Fruit fly (Drosophila melanogaster): ENCODE data around the gene CG13965.

CG13965 gene

dm6 chr2L:19958520-19959161 is 3.5 kb downstream of the CG13965 start, which contains the start of gene COX4:
Gene COX4, plus strand, starts transcription at chr2L:19958713.
- TF ChIP-seq EcR (GFP tag; optimal IDR thresholded peaks at IDR 0.05), result no peak
- no peak for TF ChIP-seq Snoo (tag; optimal IDR thresholded peaks at IDR 0.05)
- no peak for TF ChIP-seq gl (tag; optimal IDR thresholded peaks at IDR 0.05)
- no peak for TF ChIP-seq CG12605 (GFP tag; IDR thresholded peaks at IDR 0.05)
- TF ChIP-seq rn (GFP tag; IDR thresholded peaks at IDR 0.05), result no peak
- no peak for TF ChIP-seq fd96Ca (GFP tag; IDR thresholded peaks at IDR 0.05)
- TF ChIP-seq CG17806 (tag; optimal IDR thresholded peaks at IDR 0.05), result no peak
- no peak for TF ChIP-seq CG10348 (GFP tag; IDR thresholded peaks at IDR 0.05)
- TF ChIP-seq CG32121 (GFP tag; IDR thresholded peaks at IDR 0.05), result no peak
- no peak for TF ChIP-seq Pif1A (GFP tag; optimal IDR thresholded peaks at IDR 0.05)
- TF ChIP-seq CG14655 (GFP tag; optimal IDR thresholded peaks at IDR 0.05), result no peak
- TF ChIP-seq CG8301 (tag; optimal IDR thresholded peaks at IDR 0.05), result no peak
- no peak for TF ChIP-seq CG4496 (GFP tag; IDR thresholded peaks at IDR 0.05)
- TF ChIP-seq CG9948 (tag; optimal IDR thresholded peaks at IDR 0.05), result no peak
- TF ChIP-seq CG13204 (GFP tag; optimal IDR thresholded peaks at IDR 0.05), result no peak
- no peak for TF ChIP-seq CG15710 (tag; optimal IDR thresholded peaks at IDR 0.05)
- TF ChIP-seq D1 (tag; optimal IDR thresholded peaks at IDR 0.05), result no peak
- TF ChIP-seq Ets98B (GFP tag; IDR thresholded peaks at IDR 0.05), result no peak

- TF ChIP-seq CG13204 (GFP tag; optimal IDR thresholded peaks at IDR 0.05) (no peak), CG10348 (GFP tag; IDR thresholded peaks at IDR 0.05) (no peak), CG4496 (GFP tag; IDR thresholded peaks at IDR 0.05) (no peak), CG15710 (tag; optimal IDR thresholded peaks at IDR 0.05) (no peak), CG34367 (tag; optimal IDR thresholded peaks at IDR 0.05) (no peak), fd96Ca (GFP tag; IDR thresholded peaks at IDR 0.05) (no peak), CG14655 (GFP tag; optimal IDR thresholded peaks at IDR 0.05) (no peak), CG17806 (tag; optimal IDR thresholded peaks at IDR 0.05) (no peak), Pif1B (GFP tag; optimal IDR thresholded peaks at IDR 0.05) (no peak), Pif1A (GFP tag; optimal IDR thresholded peaks at IDR 0.05) (no peak), gl (tag; optimal IDR thresholded peaks at IDR 0.05) (no peak), Snoo (tag; optimal IDR thresholded peaks at IDR 0.05) (no peak), EcR (GFP tag; optimal IDR thresholded peaks at IDR 0.05) (no peak)
These were observed 9.9 kb downstream of the CG13965 start for dm6 chr2L:19952221-19952620.

dm6 chr2L:19951543-19952163 is 10.5 kb downstream of the CG13965 start:
- TF ChIP-seq CG14655 (GFP tag; optimal IDR thresholded peaks at IDR 0.05), result no peak

dm6 chr2L:19949600-19949999 is 12.6 kb downstream of the CG13965 start:
- no peak for TF ChIP-seq rn (GFP tag; IDR thresholded peaks at IDR 0.05)
- no peak for TF ChIP-seq Snoo (tag; optimal IDR thresholded peaks at IDR 0.05)
- TF ChIP-seq CG13204 (GFP tag; optimal IDR thresholded peaks at IDR 0.05), result no peak
- TF ChIP-seq CG14655 (GFP tag; optimal IDR thresholded peaks at IDR 0.05), result no peak
- no peak for TF ChIP-seq CG32121 (GFP tag; IDR thresholded peaks at IDR 0.05)
- TF ChIP-seq CG12605 (GFP tag; IDR thresholded peaks at IDR 0.05), result no peak
- no peak for TF ChIP-seq fd96Ca (GFP tag; IDR thresholded peaks at IDR 0.05)
- no peak for TF ChIP-seq Pif1A (GFP tag; optimal IDR thresholded peaks at IDR 0.05)
- no peak for TF ChIP-seq Pif1B (GFP tag; optimal IDR thresholded peaks at IDR 0.05)
- TF ChIP-seq CG4496 (GFP tag; IDR thresholded peaks at IDR 0.05), result no peak
- no peak for TF ChIP-seq CG9948 (tag; optimal IDR thresholded peaks at IDR 0.05)
- TF ChIP-seq CG10348 (GFP tag; IDR thresholded peaks at IDR 0.05), result no peak
- no peak for TF ChIP-seq CG34367 (tag; optimal IDR thresholded peaks at IDR 0.05)
- TF ChIP-seq EcR (GFP tag; optimal IDR thresholded peaks at IDR 0.05), result no peak
- TF ChIP-seq CG17806 (tag; optimal IDR thresholded peaks at IDR 0.05), result no peak
- TF ChIP-seq CG15710 (tag; optimal IDR thresholded peaks at IDR 0.05), result no peak
- no peak for TF ChIP-seq gl (tag; optimal IDR thresholded peaks at IDR 0.05)
- TF ChIP-seq Ets98B (GFP tag; IDR thresholded peaks at IDR 0.05), result no peak
- TF ChIP-seq D1 (tag; optimal IDR thresholded peaks at IDR 0.05), result no peak
- TF ChIP-seq CG8159 (tag; optimal IDR thresholded peaks at IDR 0.05), result no peak

dm6 chr2L:19947992-19948524 is 14.1 kb downstream of the CG13965 start:
- no peak for TF ChIP-seq EcR (GFP tag; optimal IDR thresholded peaks at IDR 0.05)
- no peak for TF ChIP-seq Snoo (tag; optimal IDR thresholded peaks at IDR 0.05)
- no peak for TF ChIP-seq CG9948 (tag; optimal IDR thresholded peaks at IDR 0.05)
- TF ChIP-seq Ets98B (GFP tag; IDR thresholded peaks at IDR 0.05), result no peak
- no peak; the same call in 2 of the 3 replicates for TF ChIP-seq CG4496 (GFP tag; IDR thresholded peaks at IDR 0.05)
- TF ChIP-seq CG14655 (GFP tag; optimal IDR thresholded peaks at IDR 0.05), result no peak
- no peak for TF ChIP-seq Pif1B (GFP tag; optimal IDR thresholded peaks at IDR 0.05)
- no peak for TF ChIP-seq CG32121 (GFP tag; IDR thresholded peaks at IDR 0.05)
- TF ChIP-seq CG8159 (tag; optimal IDR thresholded peaks at IDR 0.05), result no peak
- no peak for TF ChIP-seq CG8301 (tag; optimal IDR thresholded peaks at IDR 0.05)
- TF ChIP-seq gl (tag; optimal IDR thresholded peaks at IDR 0.05), result no peak
- no peak for TF ChIP-seq CG12605 (GFP tag; IDR thresholded peaks at IDR 0.05)
- TF ChIP-seq D1 (tag; optimal IDR thresholded peaks at IDR 0.05), result no peak
- TF ChIP-seq CG15710 (tag; optimal IDR thresholded peaks at IDR 0.05), result no peak
- TF ChIP-seq CG13204 (GFP tag; optimal IDR thresholded peaks at IDR 0.05), result no peak
- TF ChIP-seq rn (GFP tag; IDR thresholded peaks at IDR 0.05), result no peak
- TF ChIP-seq fd96Ca (GFP tag; IDR thresholded peaks at IDR 0.05), result no peak
- no peak for TF ChIP-seq Pif1A (GFP tag; optimal IDR thresholded peaks at IDR 0.05)

All from whole organism, pupa.